Fruit fly (Drosophila melanogaster) whole organism, wandering third instar larva: ENCODE results near the gene Ccp84Ag.

Source experiments
- CG32264 ChIP-seq: fragments of 200-800 bp; sonication (Bioruptor generic); optimal IDR thresholded peaks from 2 replicates; lab custom pipeline; 2016; ENCODE audit warnings: missing biosample characterization, missing genetic modification characterization
- CG9705 ChIP-seq: fragments of 200-800 bp; sonication (Bioruptor generic); optimal IDR thresholded peaks from 2 replicates; lab custom pipeline; 2018; ENCODE audit warnings: missing biosample characterization, mild to moderate bottlenecking, missing genetic modification characterization
- CrebA ChIP-seq: fragments of 200-800 bp; sonication (Bioruptor generic); optimal IDR thresholded peaks from 2 replicates; lab custom pipeline; 2016; ENCODE audit warnings: missing biosample characterization, mild to moderate bottlenecking, missing genetic modification characterization, borderline replicate concordance
- Dfd ChIP-seq: fragments of >200 bp; optimal IDR thresholded peaks from 2 replicates; lab custom pipeline; 2017; ENCODE audit warnings: missing biosample characterization, missing genetic modification characterization
- Dif ChIP-seq: fragments of 200-275, 200-300 bp; sonication (Bioruptor generic); optimal IDR thresholded peaks from 2 replicates; lab custom pipeline; 2018; ENCODE audit warnings: missing biosample characterization, missing genetic modification characterization; ENCODE audit not compliant: partially characterized antibody
- GATAd ChIP-seq: sonication (Bioruptor generic); optimal IDR thresholded peaks from 2 replicates; lab custom pipeline; 2016; ENCODE audit warnings: missing biosample characterization, missing genetic modification characterization
- HLH106 ChIP-seq: fragments of 200-800 bp; optimal IDR thresholded peaks from 3 replicates; lab custom pipeline; 2019; ENCODE audit warnings: missing biosample characterization, mild to moderate bottlenecking, missing genetic modification characterization, moderate library complexity
- Hnf4 ChIP-seq: fragments of 200-800 bp; sonication (Bioruptor generic); optimal IDR thresholded peaks from 2 replicates; lab custom pipeline; 2016; ENCODE audit warnings: missing biosample characterization, mild to moderate bottlenecking, missing genetic modification characterization
- Hr78 ChIP-seq: fragments of >200 bp; optimal IDR thresholded peaks from 2 replicates; lab custom pipeline; 2017; ENCODE audit warnings: missing biosample characterization, missing genetic modification characterization
- Jra ChIP-seq: sonication (Bioruptor generic); optimal IDR thresholded peaks from 2 replicates; lab custom pipeline; 2016; ENCODE audit warnings: missing biosample characterization, missing genetic modification characterization
- Mio ChIP-seq: sonication (Bioruptor generic); optimal IDR thresholded peaks from 2 replicates; lab custom pipeline; 2016; ENCODE audit warnings: missing biosample characterization, missing genetic modification characterization
- Myc ChIP-seq: fragments of >200 bp; optimal IDR thresholded peaks from 2 replicates; lab custom pipeline; 2017
- N ChIP-seq: fragments of >200 bp; optimal IDR thresholded peaks from 2 replicates; lab custom pipeline; 2018; ENCODE audit warnings: missing biosample characterization, missing external identifiers, missing genetic modification characterization
- OdsH ChIP-seq: fragments of 200-800 bp; sonication (Bioruptor generic); optimal IDR thresholded peaks from 2 replicates; lab custom pipeline; 2016; ENCODE audit warnings: missing biosample characterization, mild to moderate bottlenecking, missing genetic modification characterization
- Rel ChIP-seq, 2 experiments: fragments of 200-800 bp; sonication (Bioruptor generic) in 1 of 2; optimal IDR thresholded peaks; 2 replicates in 1 of 2; 3 replicates in 1 of 2; lab custom pipeline; 2016 to 2019; ENCODE audit warnings: mild to moderate bottlenecking in 2 of 2, missing biosample characterization in 2 of 2, missing genetic modification characterization in 2 of 2, moderate library complexity in 1 of 2
- Vsx2 ChIP-seq: fragments of 200-300, 225-300 bp; sonication (Bioruptor generic); optimal IDR thresholded peaks from 2 replicates; lab custom pipeline; 2018; ENCODE audit warnings: missing biosample characterization, missing genetic modification characterization; ENCODE audit not compliant: partially characterized antibody
- br ChIP-seq: fragments of 200-800 bp; sonication (Bioruptor generic); optimal IDR thresholded peaks from 2 replicates; lab custom pipeline; 2016; ENCODE audit warnings: missing biosample characterization, missing genetic modification characterization
- brk ChIP-seq: fragments of 200-800 bp; sonication (Bioruptor generic); optimal IDR thresholded peaks from 2 replicates; lab custom pipeline; 2016; ENCODE audit warnings: missing biosample characterization, mild to moderate bottlenecking, missing genetic modification characterization
- dl ChIP-seq, 2 experiments: fragments of 175-275, 200-275 bp in 1 of 2; fragments of 200-275 bp in 1 of 2; sonication (Bioruptor generic); optimal IDR thresholded peaks; lab custom pipeline; 2018; ENCODE audit warnings: mild to moderate bottlenecking in 2 of 2, missing biosample characterization in 2 of 2, missing genetic modification characterization in 2 of 2, moderate library complexity in 2 of 2; ENCODE audit not compliant: partially characterized antibody in 2 of 2, insufficient read depth in 1 of 2
- dmrt93B ChIP-seq: fragments of 200-800 bp; sonication (Bioruptor generic); optimal IDR thresholded peaks from 2 replicates; lab custom pipeline; 2018; ENCODE audit warnings: missing biosample characterization, mild to moderate bottlenecking, missing genetic modification characterization
- dsf ChIP-seq: sonication (Bioruptor generic); optimal IDR thresholded peaks from 2 replicates; lab custom pipeline; 2016; ENCODE audit warnings: missing biosample characterization, missing genetic modification characterization, borderline replicate concordance
- ey ChIP-seq: fragments of 200-800 bp; sonication (Bioruptor generic); optimal IDR thresholded peaks from 2 replicates; lab custom pipeline; 2016; ENCODE audit warnings: missing biosample characterization, missing genetic modification characterization
- foxo ChIP-seq, 2 experiments: fragments of 200-800 bp; sonication (Bioruptor generic); optimal IDR thresholded peaks; 2 replicates in 1 of 2; 3 replicates in 1 of 2; lab custom pipeline; 2016 to 2017; ENCODE audit warnings: missing biosample characterization in 2 of 2, missing genetic modification characterization in 2 of 2
- fru ChIP-seq: fragments of 200-800 bp; sonication (Bioruptor generic); optimal IDR thresholded peaks from 3 replicates; lab custom pipeline; 2016; ENCODE audit warnings: missing biosample characterization, mild to moderate bottlenecking, missing genetic modification characterization
- h ChIP-seq: fragments of 200-800 bp; sonication (Bioruptor generic); optimal IDR thresholded peaks from 3 replicates; lab custom pipeline; 2016; ENCODE audit warnings: missing biosample characterization, mild to moderate bottlenecking, missing genetic modification characterization
- jim ChIP-seq: fragments of 175-275, 200-325 bp; sonication (Bioruptor generic); optimal IDR thresholded peaks from 2 replicates; lab custom pipeline; 2016; ENCODE audit warnings: missing biosample characterization, mild to moderate bottlenecking, missing genetic modification characterization
- lola ChIP-seq: fragments of >200 bp; optimal IDR thresholded peaks from 2 replicates; lab custom pipeline; 2017; ENCODE audit warnings: missing biosample characterization, missing genetic modification characterization
- sage ChIP-seq: fragments of 200-800 bp; sonication (Bioruptor generic); optimal IDR thresholded peaks from 2 replicates; lab custom pipeline; 2016; ENCODE audit warnings: missing biosample characterization, mild to moderate bottlenecking, missing genetic modification characterization
- tai ChIP-seq: sonication (Bioruptor generic); optimal IDR thresholded peaks from 2 replicates; lab custom pipeline; 2016; ENCODE audit warnings: missing biosample characterization, missing genetic modification characterization
- usp ChIP-seq: fragments of >200 bp; optimal IDR thresholded peaks from 2 replicates; lab custom pipeline; 2017; ENCODE audit warnings: missing biosample characterization, missing genetic modification characterization
- woc ChIP-seq: sonication (Bioruptor generic); optimal IDR thresholded peaks from 2 replicates; lab custom pipeline; 2016; ENCODE audit warnings: missing biosample characterization, mild to moderate bottlenecking, missing genetic modification characterization

Gene Ccp84Ag

dm6 chr3R:6668234-6668633 is 18.3 kb upstream of the Ccp84Ag start:
- TF ChIP-seq tai (GFP tag; lab: Kevin White, UChicago) (no peak), foxo (GFP tag; optimal IDR thresholded peaks at IDR 0.05; lab: Kevin White, UChicago) (no peak), HLH106 (tag; lab: Kevin White, UChicago) (no peak), jim (GFP tag; lab: Kevin White, UChicago) (no peak), Rel (GFP tag; optimal IDR thresholded peaks at IDR 0.05; lab: Kevin White, UChicago) (no peak), Rel (tag; optimal IDR thresholded peaks at IDR 0.05; lab: Kevin White, UChicago) (no peak), usp (GFP tag; lab: Kevin White, UChicago) (no peak), Hr78 (GFP tag; lab: Kevin White, UChicago) (no peak), br (GFP tag; lab: Kevin White, UChicago) (no peak), CG9705 (GFP tag; lab: Kevin White, UChicago) (no peak), Vsx2 (GFP tag; lab: Kevin White, UChicago) (no peak), OdsH (GFP tag; lab: Kevin White, UChicago) (no peak)

- TF ChIP-seq dmrt93B (GFP tag; lab: Kevin White, UChicago) (no peak), Mio (GFP tag; lab: Kevin White, UChicago) (no peak), jim (GFP tag; lab: Kevin White, UChicago) (no peak), Dfd (no peak), h (GFP tag; lab: Kevin White, UChicago) (no peak), Hr78 (GFP tag; lab: Kevin White, UChicago) (no peak), Rel (GFP tag; optimal IDR thresholded peaks at IDR 0.05; lab: Kevin White, UChicago) (no peak), Rel (tag; optimal IDR thresholded peaks at IDR 0.05; lab: Kevin White, UChicago) (no peak), Hnf4 (no peak), br (GFP tag; lab: Kevin White, UChicago) (no peak), tai (GFP tag; lab: Kevin White, UChicago) (no peak)
These were observed 14.1 kb upstream of the Ccp84Ag start for dm6 chr3R:6672303-6673007.

- TF ChIP-seq N (GFP tag; lab: Kevin White, UChicago) (no peak), Vsx2 (GFP tag; lab: Kevin White, UChicago) (no peak), ey (GFP tag; lab: Kevin White, UChicago) (peak; percentile 29), tai (GFP tag; lab: Kevin White, UChicago) (no peak), sage (GFP tag; lab: Kevin White, UChicago) (no peak), h (GFP tag; lab: Kevin White, UChicago) (peak; percentile 48), CG32264 (GFP tag; lab: Kevin White, UChicago) (no peak), fru (GFP tag; lab: Kevin White, UChicago) (peak; percentile 32), HLH106 (tag; lab: Kevin White, UChicago) (peak; percentile 42)
These were observed 12.0 kb upstream of the Ccp84Ag start for dm6 chr3R:6674548-6674947.

dm6 chr3R:6678480-6678879 is 8.0 kb upstream of the Ccp84Ag start, which contains the start of gene lab:
Gene lab, minus strand, starts transcription at chr3R:6678590.
- TF ChIP-seq Dif (GFP tag; lab: Kevin White, UChicago): peak; percentile 84
- TF ChIP-seq Dfd: no peak
- TF ChIP-seq GATAd (GFP tag; lab: Kevin White, UChicago): peak; percentile 73
- TF ChIP-seq Jra (GFP tag; lab: Kevin White, UChicago): peak; percentile 61
- no peak for TF ChIP-seq Myc (lab: Kevin White, UChicago)
- TF ChIP-seq CrebA (GFP tag; lab: Kevin White, UChicago): no peak
- no peak for TF ChIP-seq N (GFP tag; lab: Kevin White, UChicago)
- no peak for TF ChIP-seq woc (GFP tag; lab: Kevin White, UChicago)
- no peak for TF ChIP-seq dsf
- TF ChIP-seq lola (GFP tag; lab: Kevin White, UChicago): no peak
- no peak for TF ChIP-seq tai (GFP tag; lab: Kevin White, UChicago)
- no peak for TF ChIP-seq brk (GFP tag; lab: Kevin White, UChicago)
- TF ChIP-seq fru (GFP tag; lab: Kevin White, UChicago): no peak
- no peak for TF ChIP-seq HLH106 (tag; lab: Kevin White, UChicago)
- TF ChIP-seq Vsx2 (GFP tag; lab: Kevin White, UChicago): peak; percentile 78
- TF ChIP-seq br (GFP tag; lab: Kevin White, UChicago): no peak
- peak; percentile 44 to 52 for TF ChIP-seq dl (GFP tag; optimal IDR thresholded peaks at IDR 0.05; lab: Kevin White, UChicago; ENCODE audit: insufficient read depth in 1 of 2, partially characterized antibody in 2 of 2)
- TF ChIP-seq sage (GFP tag; lab: Kevin White, UChicago): no peak
- TF ChIP-seq dmrt93B (GFP tag; lab: Kevin White, UChicago): no peak
- no peak for TF ChIP-seq foxo (GFP tag; optimal IDR thresholded peaks at IDR 0.05; lab: Kevin White, UChicago)
- TF ChIP-seq Hnf4: no peak
